Worm (Caenorhabditis elegans): ENCODE data around the gene F41G3.21.

The F41G3.21 gene

DNA sequence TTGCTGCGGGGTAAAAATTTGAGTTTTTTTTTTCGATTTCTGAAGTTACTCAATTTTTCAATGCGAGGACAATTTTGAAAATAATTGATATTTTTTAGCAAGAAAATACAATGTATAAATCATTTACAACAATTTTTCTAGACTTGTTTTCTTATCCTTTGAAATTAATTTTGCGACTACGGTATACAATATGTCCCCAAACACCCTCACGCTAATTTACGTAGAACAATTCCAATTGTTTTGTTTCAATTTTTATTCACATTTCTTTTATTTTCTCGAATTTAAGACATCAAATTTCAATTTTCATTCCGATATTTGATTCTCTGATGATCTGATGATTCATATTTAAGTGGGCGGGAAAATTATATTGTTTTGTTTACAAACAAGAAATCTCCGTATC, 29.2 kb upstream of the F41G3.21 start:
- TF ChIP-seq xbp-1 (tag; optimal IDR thresholded peaks at IDR 0.05) (no peak), unc-86 (tag; optimal IDR thresholded peaks at IDR 0.05) (no peak), ceh-63 (GFP tag; optimal IDR thresholded peaks at IDR 0.05) (no peak), dsc-1 (tag; optimal IDR thresholded peaks at IDR 0.05) (no peak), ztf-11 (tag; optimal IDR thresholded peaks at IDR 0.05) (no peak), Y116A8C.19 (tag; optimal IDR thresholded peaks at IDR 0.05; ENCODE audit: borderline replicate concordance) (no peak)

DNA sequence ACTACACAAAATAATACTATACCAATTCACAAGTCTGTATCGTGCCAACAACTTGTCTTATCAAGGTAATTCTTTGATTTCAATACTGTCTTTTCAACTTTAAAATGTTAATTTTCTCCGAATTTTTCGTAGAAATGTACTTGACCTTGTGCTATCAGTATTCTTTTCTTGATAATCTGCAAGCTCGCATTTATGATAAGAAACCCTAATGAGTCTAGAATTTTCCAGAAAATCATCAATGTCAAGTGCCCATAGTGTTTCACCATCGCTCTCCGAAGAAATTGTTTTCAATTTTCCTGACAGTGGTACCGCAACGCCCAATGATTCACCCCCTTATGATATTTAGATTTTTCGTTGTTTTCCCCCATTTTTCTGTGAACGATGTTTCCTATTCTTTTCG, 28.5 kb upstream of the F41G3.21 start:
- TF ChIP-seq elt-2 (tag; optimal IDR thresholded peaks at IDR 0.05), result peak; percentile 81
- peak; percentile 64 for TF ChIP-seq pqm-1 (tag; optimal IDR thresholded peaks at IDR 0.05)
- no peak for TF ChIP-seq vab-15 (tag; optimal IDR thresholded peaks at IDR 0.05)
- no peak for TF ChIP-seq sup-37 (GFP tag; optimal IDR thresholded peaks at IDR 0.05)

DNA sequence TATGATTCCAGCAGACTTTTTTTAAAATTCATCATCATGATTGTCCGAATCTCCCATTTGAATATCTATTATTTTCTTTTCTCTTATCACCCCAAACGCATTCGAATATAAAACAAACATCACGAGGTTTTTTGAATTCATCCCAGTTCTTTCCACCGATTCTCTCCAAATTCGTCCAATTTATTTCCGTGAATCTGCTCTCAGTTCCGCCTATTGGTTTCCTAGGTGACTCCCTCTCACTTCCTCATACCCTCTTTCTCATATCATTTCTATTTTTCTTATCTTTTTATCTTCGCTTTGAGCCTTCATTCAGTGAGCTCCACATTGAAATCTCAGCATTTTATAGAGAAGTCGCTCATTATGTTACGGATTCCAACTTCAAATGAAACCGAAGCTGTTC, 26.4 kb upstream of the F41G3.21 start, which contains the start of gene T13C2.7:
Gene T13C2.7 (plus strand): TSS at position 301 of the 400 bp plus-strand sequence.
- TF ChIP-seq nhr-71 (tag; optimal IDR thresholded peaks at IDR 0.05), result peak; percentile 14
- no peak for TF ChIP-seq snpc-4 (tag; optimal IDR thresholded peaks at IDR 0.05)
- no peak for TF ChIP-seq efl-1 (optimal IDR thresholded peaks at IDR 0.05)
- TF ChIP-seq efl-1 (GFP tag; optimal IDR thresholded peaks at IDR 0.05 in 1 of 2), result peak in 1 of 2 experiments; percentile 24
- peak; percentile 76 for TF ChIP-seq fkh-8 (tag; optimal IDR thresholded peaks at IDR 0.05)

DNA sequence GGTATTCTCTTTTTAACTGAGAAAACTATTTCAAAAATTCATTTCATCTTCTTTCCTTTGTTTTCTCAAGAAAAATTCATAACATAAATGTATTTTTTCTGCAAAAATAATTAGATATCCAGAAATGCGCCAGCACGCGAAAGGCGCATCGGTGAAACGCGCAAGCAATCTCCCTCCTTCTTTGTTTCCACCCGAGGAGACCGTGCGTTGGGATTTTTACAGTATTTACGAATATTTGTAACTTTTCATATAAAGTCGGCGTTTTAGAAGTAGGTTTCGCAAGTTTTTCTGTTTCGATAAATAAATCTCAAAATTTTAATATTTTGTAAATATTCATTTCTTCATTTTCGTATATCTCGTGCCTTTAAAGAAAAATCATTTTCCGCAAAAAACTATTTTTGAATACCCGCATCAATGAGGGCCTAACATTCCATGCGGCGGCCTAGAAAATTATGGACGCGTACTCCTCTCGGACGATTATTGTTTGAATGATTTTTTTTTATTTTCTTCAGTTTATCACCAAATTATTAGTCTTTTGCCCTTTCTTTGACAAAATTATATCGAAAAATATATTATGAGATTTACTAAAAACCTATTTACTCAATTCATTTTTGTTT, 23.8 kb upstream of the F41G3.21 start, which contains the start of gene ssup-72:
Gene ssup-72 (plus strand): TSS at position 181 of the 617 bp plus-strand sequence.
- peak; percentile 76 for TF ChIP-seq unc-130 (tag; optimal IDR thresholded peaks at IDR 0.05)
- TF ChIP-seq zag-1 (tag; optimal IDR thresholded peaks at IDR 0.05), result no peak
- peak; percentile 92 for TF ChIP-seq nhr-85 (tag)
- peak; percentile 62 for TF ChIP-seq C16A3.4 (tag; optimal IDR thresholded peaks at IDR 0.05)
- no peak for TF ChIP-seq hpl-2 (GFP tag; optimal IDR thresholded peaks at IDR 0.05)
- TF ChIP-seq snu-23 (GFP tag; optimal IDR thresholded peaks at IDR 0.05), result peak; percentile 84
- peak; percentile 52 for TF ChIP-seq lin-13 (GFP tag; optimal IDR thresholded peaks at IDR 0.05)
- TF ChIP-seq ztf-4 (tag; optimal IDR thresholded peaks at IDR 0.05), result peak; percentile 60
- TF ChIP-seq nhr-28 (tag; optimal IDR thresholded peaks at IDR 0.05), result no peak
- no peak for TF ChIP-seq vab-15 (tag; optimal IDR thresholded peaks at IDR 0.05)
- no peak for TF ChIP-seq unc-30 (tag; optimal IDR thresholded peaks at IDR 0.05)
- no peak for TF ChIP-seq egl-27 (tag; optimal IDR thresholded peaks at IDR 0.05)
- peak; percentile 69 for TF ChIP-seq mab-9 (GFP tag; IDR thresholded peaks at IDR 0.05)
- TF ChIP-seq ceh-82 (tag; optimal IDR thresholded peaks at IDR 0.05), result peak; percentile 18 to 61 (median 24)
- peak; percentile 84 for TF ChIP-seq tbx-2 (tag; optimal IDR thresholded peaks at IDR 0.05)
- TF ChIP-seq C04F5.9 (tag; optimal IDR thresholded peaks at IDR 0.05), result peak; percentile 54
- TF ChIP-seq F16B12.6 (tag; optimal IDR thresholded peaks at IDR 0.05), result no peak
- peak; percentile 96 for TF ChIP-seq rnt-1 (tag; optimal IDR thresholded peaks at IDR 0.05)
- TF ChIP-seq mdl-1 (tag; optimal IDR thresholded peaks at IDR 0.05), result peak in 1 of 2 experiments; percentile 29
- TF ChIP-seq sup-37 (GFP tag; optimal IDR thresholded peaks at IDR 0.05), result peak; percentile 45
- no peak for TF ChIP-seq ceh-63 (GFP tag; optimal IDR thresholded peaks at IDR 0.05)
- peak; percentile 78 for TF ChIP-seq xbp-1 (tag; optimal IDR thresholded peaks at IDR 0.05)
- TF ChIP-seq ets-5 (GFP tag; IDR thresholded peaks at IDR 0.05), result no peak
- TF ChIP-seq blmp-1 (tag; optimal IDR thresholded peaks at IDR 0.05), result peak; percentile 25
- peak; percentile 86 for TF ChIP-seq fkh-4 (tag; optimal IDR thresholded peaks at IDR 0.05; ENCODE audit: borderline replicate concordance)
- peak; percentile 81 for TF ChIP-seq dsc-1 (tag; optimal IDR thresholded peaks at IDR 0.05)
- peak; percentile 84 for TF ChIP-seq mep-1 (tag; optimal IDR thresholded peaks at IDR 0.05)
- no peak for TF ChIP-seq tlp-1 (tag; optimal IDR thresholded peaks at IDR 0.05)
- no peak for TF ChIP-seq ama-1 (optimal IDR thresholded peaks at IDR 0.05)
- TF ChIP-seq elt-2 (tag; optimal IDR thresholded peaks at IDR 0.05), result peak; percentile 35
- peak; percentile 6 for TF ChIP-seq efl-3 (GFP tag; optimal IDR thresholded peaks at IDR 0.05)
- no peak for TF ChIP-seq zip-4 (GFP tag; optimal IDR thresholded peaks at IDR 0.05)
- no peak for TF ChIP-seq hlh-17 (GFP tag; optimal IDR thresholded peaks at IDR 0.05; ENCODE audit: borderline replicate concordance)
- TF ChIP-seq pqm-1 (tag; optimal IDR thresholded peaks at IDR 0.05), result no peak
- peak; percentile 82 for TF ChIP-seq irx-1 (tag; optimal IDR thresholded peaks at IDR 0.05)
- no peak for TF ChIP-seq unc-98 (GFP tag; IDR thresholded peaks at IDR 0.05)
- TF ChIP-seq ceh-88 (GFP tag; IDR thresholded peaks at IDR 0.05), result peak; percentile 62; the same call in 1 of the 2 replicates
- no peak for TF ChIP-seq pag-3 (tag; optimal IDR thresholded peaks at IDR 0.05; ENCODE audit: borderline replicate concordance, insufficient read depth)

All from whole organism, L1 larva.